Worm (Caenorhabditis elegans) whole organism, mixed stage, embryonic: ENCODE measurements around the gene F25B5.6.

Source experiments
- elt-3 ChIP-seq: fragments of 150-350 bp; optimal IDR thresholded peaks from 2 replicates; lab custom pipeline; 2014; ENCODE audit warnings: missing biosample characterization, missing genetic modification characterization
- mls-2 ChIP-seq: sonication (generic microtip); optimal IDR thresholded peaks from 2 replicates; lab custom pipeline; 2016; ENCODE audit warnings: mild to moderate bottlenecking, missing genetic modification characterization, moderate library complexity, missing compliant biosample characterization
- nhr-12 ChIP-seq: fragments of 150-350 bp; optimal IDR thresholded peaks from 2 replicates; lab custom pipeline; 2014; ENCODE audit warnings: missing biosample characterization, missing genetic modification characterization
- nhr-237 ChIP-seq: fragments of 150-350 bp; optimal IDR thresholded peaks from 2 replicates; lab custom pipeline; 2014; ENCODE audit warnings: missing biosample characterization, missing genetic modification characterization
- nhr-28 ChIP-seq: fragments of 150-350 bp; optimal IDR thresholded peaks from 2 replicates; lab custom pipeline; 2014; ENCODE audit warnings: missing biosample characterization, missing genetic modification characterization
- nhr-76 ChIP-seq: sonication (generic microtip); optimal IDR thresholded peaks from 2 replicates; lab custom pipeline; 2017; ENCODE audit warnings: missing biosample characterization, missing genetic modification characterization
- snpc-4 ChIP-seq: fragments of 150-350 bp; optimal IDR thresholded peaks from 2 replicates; lab custom pipeline; 2014; ENCODE audit warnings: missing biosample characterization, missing genetic modification characterization
- unc-39 ChIP-seq: fragments of 150-350 bp; optimal IDR thresholded peaks from 2 replicates; lab custom pipeline; 2014; ENCODE audit warnings: missing biosample characterization, missing genetic modification characterization

DNA sequence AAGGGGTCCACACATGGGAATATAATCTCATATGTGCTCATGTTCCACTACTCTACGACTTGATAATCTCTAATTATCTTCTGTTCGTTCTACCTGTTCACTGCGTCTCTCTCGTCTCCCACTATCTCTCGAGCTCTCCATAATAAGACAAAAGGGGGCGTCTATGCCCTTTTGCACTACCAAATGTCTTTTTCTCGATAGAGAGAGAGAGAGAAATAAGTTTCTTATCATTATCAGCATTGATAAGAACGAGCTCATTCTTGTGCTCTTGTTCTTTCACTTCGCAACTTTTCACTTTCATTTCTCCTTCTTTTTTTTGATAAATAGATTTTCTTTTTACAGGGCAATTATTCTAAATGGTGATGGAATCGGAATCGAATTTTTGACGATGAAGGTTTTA is 32.6 kb downstream of the F25B5.6 start:
- no peak for TF ChIP-seq mls-2 (tag; lab: Kevin White, UChicago)
- TF ChIP-seq nhr-12 (tag; lab: Kevin White, UChicago): no peak
- no peak for TF ChIP-seq snpc-4 (tag; lab: Kevin White, UChicago)
- TF ChIP-seq elt-3 (tag; lab: Kevin White, UChicago): no peak
- TF ChIP-seq unc-39 (tag; lab: Kevin White, UChicago): no peak
- no peak for TF ChIP-seq nhr-237
- TF ChIP-seq nhr-28: no peak
- TF ChIP-seq nhr-76 (tag; lab: Kevin White, UChicago): no peak
